Worm (Caenorhabditis elegans) whole organism, young adult: ENCODE data around the gene lido-7.

Experiments used
- B0035.1 ChIP-seq: sonication (generic microtip); optimal IDR thresholded peaks from 2 replicates; lab custom pipeline; 2016; ENCODE audit warnings: missing genetic modification characterization, mild to moderate bottlenecking, missing compliant biosample characterization, missing genotype, missing genetic modification reagents
- B0261.1 ChIP-seq: sonication (generic microtip); optimal IDR thresholded peaks from 2 replicates; lab custom pipeline; 2016; ENCODE audit warnings: mild to moderate bottlenecking, missing genetic modification characterization, moderate library complexity, missing compliant biosample characterization
- F10E7.11 ChIP-seq: sonication (generic microtip); optimal IDR thresholded peaks from 2 replicates; lab custom pipeline; 2017; ENCODE audit warnings: mild to moderate bottlenecking, missing genetic modification characterization, moderate library complexity, missing compliant biosample characterization
- F23B12.7 ChIP-seq: sonication (generic microtip); optimal IDR thresholded peaks from 2 replicates; lab custom pipeline; 2017; ENCODE audit warnings: missing genetic modification characterization, mild to moderate bottlenecking, missing compliant biosample characterization, antibody characterized with exemption, moderate library complexity; ENCODE audit not compliant: insufficient read depth
- F39B2.1 ChIP-seq: fragments of 200-800 bp; sonication (Bioruptor generic); IDR thresholded peaks from 2 replicates; pipeline ENCODE4 v1.3.6; 2022; ENCODE audit warnings: missing genetic modification reagents, missing genetic modification characterization, missing compliant biosample characterization
- K12H6.12 ChIP-seq: fragments of 200-800 bp; sonication (Bioruptor generic); optimal IDR thresholded peaks from 2 replicates; lab custom pipeline; 2018; ENCODE audit warnings: mild to moderate bottlenecking, missing genetic modification characterization, missing compliant biosample characterization
- bed-1 ChIP-seq: fragments of 200-800 bp; sonication (Bioruptor generic); IDR thresholded peaks from 2 replicates; pipeline ENCODE4 v1.3.6; 2022; ENCODE audit warnings: missing genetic modification reagents, missing genetic modification characterization, missing compliant biosample characterization
- bed-2 ChIP-seq: fragments of 200-800 bp; sonication (Bioruptor generic); IDR thresholded peaks from 2 replicates; pipeline ENCODE4 v1.3.6; 2022; ENCODE audit warnings: missing genetic modification reagents, missing genetic modification characterization, missing compliant biosample characterization
- cebp-1 ChIP-seq, 2 experiments: fragments of 200-800 bp in 1 of 2; sonication (Bioruptor generic) in 1 of 2; sonication (generic microtip) in 1 of 2; IDR thresholded peaks in 1 of 2; optimal IDR thresholded peaks in 1 of 2; 2 replicates each; pipeline versions ENCODE4 v1.3.6 to Lab custom; 2017 to 2022; ENCODE audit warnings: missing compliant biosample characterization in 2 of 2, missing genetic modification characterization in 2 of 2, mild to moderate bottlenecking in 1 of 2, missing genetic modification reagents in 1 of 2, moderate library complexity in 1 of 2
- ceh-100 ChIP-seq: fragments of 200-800 bp; sonication (Bioruptor generic); IDR thresholded peaks from 2 replicates; pipeline ENCODE4 v1.3.6; 2022; ENCODE audit warnings: missing genetic modification reagents, missing genetic modification characterization, missing compliant biosample characterization
- ceh-27 ChIP-seq: fragments of 200-800 bp; sonication (Bioruptor generic); optimal IDR thresholded peaks from 2 replicates; lab custom pipeline; 2018; ENCODE audit warnings: mild to moderate bottlenecking, missing genetic modification characterization, moderate library complexity, missing compliant biosample characterization
- dox-1 ChIP-seq: fragments of 200-800 bp; sonication (Bioruptor generic); IDR thresholded peaks from 2 replicates; pipeline ENCODE4 v1.3.6; 2022; ENCODE audit warnings: missing genetic modification reagents, missing genetic modification characterization, missing compliant biosample characterization
- efl-1 ChIP-seq: fragments of 150-350 bp; optimal IDR thresholded peaks from 2 replicates; lab custom pipeline; 2014; ENCODE audit warnings: missing biosample characterization, missing genetic modification reagents, missing genetic modification characterization
- egl-44 ChIP-seq: fragments of 200-800 bp; sonication (Bioruptor generic); IDR thresholded peaks from 2 replicates; pipeline ENCODE4 v1.3.6; 2022; ENCODE audit warnings: missing genetic modification reagents, missing genetic modification characterization, missing compliant biosample characterization
- him-1 ChIP-seq: sonication (generic microtip); optimal IDR thresholded peaks from 2 replicates; lab custom pipeline; 2016; ENCODE audit warnings: missing genotype, missing genetic modification reagents, missing genetic modification characterization, missing compliant biosample characterization
- lin-26 ChIP-seq: fragments of 200-800 bp; sonication (Bioruptor generic); IDR thresholded peaks from 2 replicates; pipeline ENCODE4 v1.3.6; 2022; ENCODE audit warnings: missing genetic modification reagents, missing genetic modification characterization, missing compliant biosample characterization
- lsl-1 ChIP-seq: fragments of 200-800 bp; sonication (Bioruptor generic); optimal IDR thresholded peaks from 2 replicates; lab custom pipeline; 2018; ENCODE audit warnings: mild to moderate bottlenecking, missing genetic modification characterization, moderate library complexity, missing compliant biosample characterization
- lsy-27 ChIP-seq: sonication (generic microtip); optimal IDR thresholded peaks from 2 replicates; lab custom pipeline; 2017; ENCODE audit warnings: missing genetic modification characterization, mild to moderate bottlenecking, missing compliant biosample characterization, antibody characterized with exemption, missing genotype, borderline replicate concordance; ENCODE audit not compliant: insufficient read depth
- madf-3 ChIP-seq: fragments of 200-800 bp; sonication (Bioruptor generic); IDR thresholded peaks from 2 replicates; pipeline ENCODE4 v1.3.6; 2022; ENCODE audit warnings: missing genetic modification reagents, missing genetic modification characterization, missing compliant biosample characterization
- madf-8 ChIP-seq: fragments of 200-800 bp; sonication (Bioruptor generic); conservative IDR thresholded peaks from 2 replicates; pipeline ENCODE4 v1.3.6; 2022; ENCODE audit warnings: missing genetic modification reagents, missing genetic modification characterization, missing compliant biosample characterization
- mes-4 ChIP-seq: sonication (generic microtip); optimal IDR thresholded peaks from 2 replicates; lab custom pipeline; 2016; ENCODE audit warnings: missing genotype, missing genetic modification characterization, missing compliant biosample characterization
- mxl-1 ChIP-seq: sonication (generic microtip); optimal IDR thresholded peaks from 2 replicates; lab custom pipeline; 2016; ENCODE audit warnings: missing genetic modification characterization, missing compliant biosample characterization
- nhr-27 ChIP-seq: fragments of 200-800 bp; sonication (Bioruptor generic); optimal IDR thresholded peaks from 2 replicates; lab custom pipeline; 2018; ENCODE audit warnings: mild to moderate bottlenecking, missing genetic modification characterization, moderate library complexity, missing compliant biosample characterization
- nhr-90 ChIP-seq: sonication (generic microtip); optimal IDR thresholded peaks from 2 replicates; lab custom pipeline; 2016; ENCODE audit warnings: missing genotype, mild to moderate bottlenecking, missing genetic modification characterization, missing compliant biosample characterization
- rcor-1 ChIP-seq: fragments of 200-800 bp; sonication (Bioruptor generic); IDR thresholded peaks from 2 replicates; pipeline ENCODE4 v1.3.6; 2022; ENCODE audit warnings: missing genetic modification reagents, missing genetic modification characterization, missing compliant biosample characterization
- rec-8 ChIP-seq, 2 experiments: sonication (generic microtip); optimal IDR thresholded peaks; 2 replicates each; lab custom pipeline; 2016; ENCODE audit warnings: mild to moderate bottlenecking in 2 of 2, missing genetic modification characterization in 2 of 2, missing genetic modification reagents in 2 of 2, missing genotype in 2 of 2, missing biosample characterization in 1 of 2, missing compliant biosample characterization in 1 of 2, moderate library complexity in 1 of 2
- sptf-2 ChIP-seq: fragments of 200-800 bp; sonication (Bioruptor generic); optimal IDR thresholded peaks from 2 replicates; lab custom pipeline; 2018; ENCODE audit warnings: mild to moderate bottlenecking, missing genetic modification characterization, missing compliant biosample characterization
- tlf-1 ChIP-seq: fragments of 200-800 bp; sonication (Bioruptor generic); optimal IDR thresholded peaks from 2 replicates; lab custom pipeline; 2018; ENCODE audit warnings: mild to moderate bottlenecking, missing genetic modification characterization, missing compliant biosample characterization
- unc-62 ChIP-seq: fragments of 150-350 bp; optimal IDR thresholded peaks from 2 replicates; lab custom pipeline; 2014; ENCODE audit warnings: missing biosample characterization, missing genetic modification reagents, missing genetic modification characterization
- ztf-25 ChIP-seq: fragments of 200-800 bp; sonication (Bioruptor generic); IDR thresholded peaks from 2 replicates; pipeline ENCODE4 v1.3.6; 2022; ENCODE audit warnings: missing genetic modification reagents, missing genetic modification characterization, missing compliant biosample characterization
- ztf-3 ChIP-seq: fragments of 200-800 bp; sonication (Bioruptor generic); optimal IDR thresholded peaks from 2 replicates; lab custom pipeline; 2018; ENCODE audit warnings: mild to moderate bottlenecking, missing genetic modification characterization, missing compliant biosample characterization

Gene lido-7

ce11 chrII:2991555-2992083 lies 3.5 kb downstream of the lido-7 start, which contains the start of gene K08A2.2:
K08A2.2 (plus strand) TSS chrII:2991605.
- peak; percentile 22 for TF ChIP-seq him-1 (tag; lab: Kevin White, UChicago)
- no peak for TF ChIP-seq F10E7.11 (tag; lab: Kevin White, UChicago)
- peak; percentile 91 for TF ChIP-seq ceh-100
- TF ChIP-seq ceh-27 (GFP tag; lab: Kevin White, UChicago): peak; percentile 13
- TF ChIP-seq, all 124 proteins: peak for 3

- TF ChIP-seq ceh-100 (peak; percentile 39), bed-1 (GFP tag; lab: Robert Waterston, UW) (no peak), madf-3 (GFP tag; lab: Robert Waterston, UW) (0 out of 2 replicates have a peak, but pooled peaks have one; percentile 48), dox-1 (GFP tag; lab: Robert Waterston, UW) (no peak)
- TF ChIP-seq, all 124 proteins: peak for 2
These were observed 4.2 kb downstream of the lido-7 start for ce11 chrII:2992300-2992699.

- TF ChIP-seq bed-2 (no peak), ceh-100 (no peak; the same call in 1 of the 2 replicates), cebp-1 (GFP tag; IDR thresholded peaks at IDR 0.05; lab: Robert Waterston, UW) (no peak), cebp-1 (tag; optimal IDR thresholded peaks at IDR 0.05; lab: Kevin White, UChicago) (peak; percentile 87), rec-8 (tag; optimal IDR thresholded peaks at IDR 0.05; lab: Kevin White, UChicago) (no peak), madf-8 (GFP tag; lab: Robert Waterston, UW) (no peak), ztf-3 (GFP tag; lab: Kevin White, UChicago) (no peak), madf-3 (GFP tag; lab: Robert Waterston, UW) (no peak), nhr-27 (tag; lab: Kevin White, UChicago) (no peak)
These were observed 6.7 kb downstream of the lido-7 start for ce11 chrII:2994590-2995392.

- TF ChIP-seq sptf-2: no peak
- TF ChIP-seq tlf-1: no peak
- no peak for TF ChIP-seq lsy-27 (tag; lab: Kevin White, UChicago)
- TF ChIP-seq F23B12.7: no peak
- TF ChIP-seq lin-26: no peak
- TF ChIP-seq nhr-90 (tag; lab: Kevin White, UChicago): no peak
- TF ChIP-seq rcor-1: no peak
- no peak for TF ChIP-seq bed-1 (GFP tag; lab: Robert Waterston, UW)
- no peak for TF ChIP-seq F39B2.1 (GFP tag; lab: Robert Waterston, UW)
- TF ChIP-seq mes-4 (tag; lab: Kevin White, UChicago): no peak
- TF ChIP-seq egl-44 (GFP tag; lab: Robert Waterston, UW): no peak
- no peak for TF ChIP-seq B0261.1 (tag; lab: Kevin White, UChicago)
- TF ChIP-seq ztf-25 (GFP tag; lab: Robert Waterston, UW): no peak
- TF ChIP-seq efl-1 (GFP tag; lab: Kevin White, UChicago): no peak
- TF ChIP-seq K12H6.12 (tag; lab: Kevin White, UChicago): no peak
- no peak for TF ChIP-seq mxl-1 (tag; lab: Kevin White, UChicago)
- no peak for TF ChIP-seq B0035.1 (tag; lab: Kevin White, UChicago)
- TF ChIP-seq unc-62 (GFP tag; lab: Kevin White, UChicago): no peak
- TF ChIP-seq lsl-1 (GFP tag; lab: Kevin White, UChicago): no peak
- TF ChIP-seq, all 124 proteins: peak for 0
These were observed 8.6 kb downstream of the lido-7 start, which contains the start of gene lido-8 for ce11 chrII:2996721-2997120. lido-8 (plus strand) TSS chrII:2997021.
